Fruit fly (Drosophila melanogaster): ENCODE measurements around the gene CG43094.

The CG43094 gene

dm6 chr3R:22752929-22753328, 17.9 kb downstream of the CG43094 start:
- TF ChIP-seq esn (GFP tag; optimal IDR thresholded peaks at IDR 0.05) (no peak), CG1621 (tag; optimal IDR thresholded peaks at IDR 0.05) (no peak), CG8319 (GFP tag; optimal IDR thresholded peaks at IDR 0.05) (no peak), eg (GFP tag; IDR thresholded peaks at IDR 0.05) (0 out of 3 replicates have a peak, but pooled peaks have one; percentile 12), Eip78C (GFP tag) (peak; percentile 21), svp (GFP tag) (peak; percentile 35), cyc (GFP tag; optimal IDR thresholded peaks at IDR 0.05) (no peak), Hr4 (GFP tag; optimal IDR thresholded peaks at IDR 0.05) (no peak)

dm6 chr3R:22751698-22752097, 19.1 kb downstream of the CG43094 start:
- TF ChIP-seq CG4318 (GFP tag; optimal IDR thresholded peaks at IDR 0.05) (no peak), Eip93F (GFP tag; optimal IDR thresholded peaks at IDR 0.05) (no peak), dac (GFP tag; optimal IDR thresholded peaks at IDR 0.05) (no peak), CG11762 (GFP tag; optimal IDR thresholded peaks at IDR 0.05; ENCODE audit: insufficient read depth) (no peak), CG6163 (GFP tag; IDR thresholded peaks at IDR 0.05) (no peak), svp (GFP tag) (peak; percentile 69), Ets21C (GFP tag; optimal IDR thresholded peaks at IDR 0.05) (no peak), topi (GFP tag; optimal IDR thresholded peaks at IDR 0.05) (no peak)

- TF ChIP-seq CG10669 (GFP tag; optimal IDR thresholded peaks at IDR 0.05) (peak; percentile 27), CG1621 (tag; optimal IDR thresholded peaks at IDR 0.05) (no peak), CG10631 (GFP tag; optimal IDR thresholded peaks at IDR 0.05) (no peak), CG11762 (GFP tag; optimal IDR thresholded peaks at IDR 0.05; ENCODE audit: insufficient read depth) (peak; percentile 42), dac (GFP tag; optimal IDR thresholded peaks at IDR 0.05) (peak; percentile 16), Smox (GFP tag; optimal IDR thresholded peaks at IDR 0.05) (peak; percentile 6), OdsH (GFP tag; optimal IDR thresholded peaks at IDR 0.05) (peak; percentile 45), fkh (GFP tag; optimal IDR thresholded peaks at IDR 0.05) (peak; percentile 9), CG3032 (tag; optimal IDR thresholded peaks at IDR 0.05) (no peak), CG31627 (GFP tag; optimal IDR thresholded peaks at IDR 0.05) (peak; percentile 24), ss (GFP tag; optimal IDR thresholded peaks at IDR 0.05) (no peak), CG7368 (GFP tag; optimal IDR thresholded peaks at IDR 0.05) (peak; percentile 42), Blimp-1 (GFP tag; optimal IDR thresholded peaks at IDR 0.05) (no peak), CG3919 (GFP tag; optimal IDR thresholded peaks at IDR 0.05) (no peak), topi (GFP tag; optimal IDR thresholded peaks at IDR 0.05) (peak; percentile 9), Sox102F (GFP tag; optimal IDR thresholded peaks at IDR 0.05) (peak; percentile 26), fd59A (GFP tag; optimal IDR thresholded peaks at IDR 0.05) (no peak), Sox15 (GFP tag; optimal IDR thresholded peaks at IDR 0.05) (no peak), esn (GFP tag; optimal IDR thresholded peaks at IDR 0.05) (no peak), CG6854 (GFP tag; optimal IDR thresholded peaks at IDR 0.05) (no peak), salr (GFP tag; optimal IDR thresholded peaks at IDR 0.05) (no peak), cyc (GFP tag; optimal IDR thresholded peaks at IDR 0.05) (peak; percentile 20), CG8632 (GFP tag; optimal IDR thresholded peaks at IDR 0.05) (no peak), Hr38 (GFP tag; optimal IDR thresholded peaks at IDR 0.05) (no peak), vri (GFP tag; optimal IDR thresholded peaks at IDR 0.05) (peak; percentile 39), Hr4 (GFP tag; optimal IDR thresholded peaks at IDR 0.05) (peak; percentile 64), CG8319 (GFP tag; optimal IDR thresholded peaks at IDR 0.05) (peak; percentile 6), CG11902 (GFP tag; optimal IDR thresholded peaks at IDR 0.05) (no peak), CG6792 (GFP tag; optimal IDR thresholded peaks at IDR 0.05) (peak; percentile 29), Hr39 (GFP tag; optimal IDR thresholded peaks at IDR 0.05) (peak; percentile 29), Eip75B (GFP tag; optimal IDR thresholded peaks at IDR 0.05) (no peak), CG6276 (GFP tag; optimal IDR thresholded peaks at IDR 0.05) (no peak), CG6808 (GFP tag; optimal IDR thresholded peaks at IDR 0.05) (no peak), lz (GFP tag; optimal IDR thresholded peaks at IDR 0.05) (peak; percentile 25), Lpt (GFP tag; optimal IDR thresholded peaks at IDR 0.05) (no peak), CG16779 (tag; optimal IDR thresholded peaks at IDR 0.05) (no peak), spab (GFP tag; optimal IDR thresholded peaks at IDR 0.05) (no peak), net (GFP tag; optimal IDR thresholded peaks at IDR 0.05) (no peak), eg (GFP tag; IDR thresholded peaks at IDR 0.05) (peak; percentile 62; the same call in 2 of the 3 replicates), Gug (GFP tag; IDR thresholded peaks at IDR 0.05) (peak; percentile 47; the same call in 1 of the 2 replicates), svp (GFP tag) (peak; percentile 65), acj6 (GFP tag; optimal IDR thresholded peaks at IDR 0.05) (peak; percentile 40)
Observed at dm6 chr3R:22751111-22751510, 19.7 kb downstream of the CG43094 start.
